Worm (Caenorhabditis elegans): ENCODE measurements around the gene C27F2.9.

DNA sequence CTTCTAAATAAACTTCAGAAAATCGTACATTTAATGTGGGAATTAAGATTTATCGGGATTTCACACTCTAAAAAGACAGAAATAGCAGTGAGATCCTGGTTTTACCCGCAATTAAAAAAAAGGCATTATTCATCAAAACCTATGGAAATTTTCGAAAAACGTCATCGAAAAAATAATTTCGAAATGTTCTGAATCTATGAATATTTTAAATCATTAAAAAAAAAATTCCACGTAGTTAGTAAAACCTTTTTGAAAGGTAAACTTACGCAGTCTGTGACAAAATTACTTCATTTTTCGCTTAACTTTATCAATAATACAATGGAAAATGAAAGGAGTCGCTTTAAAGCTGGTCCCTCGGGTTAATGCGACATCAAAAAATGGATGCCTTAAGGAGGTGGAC is 6.3 kb downstream of the C27F2.9 start, which contains the start of gene C26E6.1:
- TF ChIP-seq mdl-1 (tag; optimal IDR thresholded peaks at IDR 0.05) (no peak), nhr-237 (tag; optimal IDR thresholded peaks at IDR 0.05) (no peak), lin-13 (GFP tag; optimal IDR thresholded peaks at IDR 0.05) (no peak), egl-27 (tag; optimal IDR thresholded peaks at IDR 0.05) (no peak), fos-1 (tag; optimal IDR thresholded peaks at IDR 0.05) (no peak), lsy-2 (tag; optimal IDR thresholded peaks at IDR 0.05) (no peak), alr-1 (tag; optimal IDR thresholded peaks at IDR 0.05; ENCODE audit: borderline replicate concordance) (no peak), C34B4.2 (tag; optimal IDR thresholded peaks at IDR 0.05) (no peak), fkh-10 (GFP tag; optimal IDR thresholded peaks at IDR 0.05) (no peak), elt-2 (tag; optimal IDR thresholded peaks at IDR 0.05) (no peak), blmp-1 (tag; optimal IDR thresholded peaks at IDR 0.05) (no peak), elt-3 (tag; optimal IDR thresholded peaks at IDR 0.05) (no peak), grh-1 (GFP tag; IDR thresholded peaks at IDR 0.05) (no peak), ztf-4 (tag; optimal IDR thresholded peaks at IDR 0.05) (no peak)
